Worm (Caenorhabditis elegans): ENCODE results near the gene ccd-5.

Gene ccd-5

DNA sequence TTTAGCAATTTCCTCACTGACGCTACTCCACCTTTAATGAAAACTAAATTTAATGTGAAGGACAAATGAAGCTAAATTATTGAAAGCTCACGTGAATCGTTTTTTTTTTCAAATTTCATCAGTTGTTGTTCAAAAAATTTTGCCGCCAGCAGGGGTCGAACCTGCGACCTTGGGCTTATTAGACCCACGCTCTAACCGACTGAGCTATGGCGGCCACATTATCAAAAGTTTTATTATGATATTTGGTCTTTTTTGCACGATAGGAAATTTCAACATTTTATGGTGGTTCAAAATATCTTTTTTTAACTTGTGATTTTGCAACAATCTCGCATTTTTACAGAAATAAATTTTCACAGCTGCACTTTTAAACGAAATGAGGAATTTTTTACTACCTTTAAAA, 46.4 kb downstream of the ccd-5 start:
- TF ChIP-seq F22D6.2 (tag; optimal IDR thresholded peaks at IDR 0.05) = no peak
- TF ChIP-seq aptf-3 (GFP tag; IDR thresholded peaks at IDR 0.05) = no peak
- no peak for TF ChIP-seq somi-1 (GFP tag; optimal IDR thresholded peaks at IDR 0.05)
- peak; percentile 60 for TF ChIP-seq snpc-3.4 (tag; optimal IDR thresholded peaks at IDR 0.05)
- no peak for TF ChIP-seq nhr-80 (tag; optimal IDR thresholded peaks at IDR 0.05)
- TF ChIP-seq Y53F4B.3 (GFP tag; IDR thresholded peaks at IDR 0.05) = no peak
- no peak for TF ChIP-seq Y67H2A.10 (GFP tag; conservative IDR thresholded peaks at IDR 0.05)
- peak; percentile 64 for TF ChIP-seq die-1 (tag; optimal IDR thresholded peaks at IDR 0.05)
- no peak for TF ChIP-seq hlh-26 (GFP tag; conservative IDR thresholded peaks at IDR 0.05)
- no peak for TF ChIP-seq tbx-9 (tag; optimal IDR thresholded peaks at IDR 0.05; ENCODE audit: borderline replicate concordance)
- TF ChIP-seq D2030.7 (GFP tag; IDR thresholded peaks at IDR 0.05) = peak; percentile 72
- TF ChIP-seq rcor-1 (GFP tag; IDR thresholded peaks at IDR 0.05) = no peak
- no peak for TF ChIP-seq akir-1 (GFP tag; optimal IDR thresholded peaks at IDR 0.05)
- no peak for TF ChIP-seq hsf-1 (GFP tag; IDR thresholded peaks at IDR 0.05)
- no peak for TF ChIP-seq mcd-1 (GFP tag; IDR thresholded peaks at IDR 0.05)
- no peak for TF ChIP-seq dpl-1 (GFP tag; optimal IDR thresholded peaks at IDR 0.05)
- no peak for TF ChIP-seq egrh-3 (GFP tag; IDR thresholded peaks at IDR 0.05)
- no peak for TF ChIP-seq nhr-179 (tag; optimal IDR thresholded peaks at IDR 0.05)
- no peak for TF ChIP-seq athp-1 (tag; optimal IDR thresholded peaks at IDR 0.05)
- TF ChIP-seq ztf-18 (tag; optimal IDR thresholded peaks at IDR 0.05) = peak; percentile 45
- no peak for TF ChIP-seq Y79H2A.3 (GFP tag; conservative IDR thresholded peaks at IDR 0.05)
- TF ChIP-seq dpff-1 (tag; optimal IDR thresholded peaks at IDR 0.05) = no peak
- TF ChIP-seq T07F8.4 (tag; optimal IDR thresholded peaks at IDR 0.05) = no peak
- no peak for TF ChIP-seq sea-2 (GFP tag; IDR thresholded peaks at IDR 0.05)
- TF ChIP-seq sdz-38 (tag; optimal IDR thresholded peaks at IDR 0.05) = no peak
- no peak for TF ChIP-seq B0336.3 (GFP tag; IDR thresholded peaks at IDR 0.05)
- TF ChIP-seq rec-8 (tag; optimal IDR thresholded peaks at IDR 0.05) = no peak
- TF ChIP-seq madf-8 (GFP tag; conservative IDR thresholded peaks at IDR 0.05) = no peak
- no peak for TF ChIP-seq nfyb-1 (GFP tag; IDR thresholded peaks at IDR 0.05)
- TF ChIP-seq hmg-1.2 (GFP tag; IDR thresholded peaks at IDR 0.05) = peak; percentile 47
- 0 out of 2 replicates have a peak, but pooled peaks have one; percentile 13 for TF ChIP-seq dox-1 (GFP tag; IDR thresholded peaks at IDR 0.05)
- no peak for TF ChIP-seq mes-4 (tag; optimal IDR thresholded peaks at IDR 0.05)
- TF ChIP-seq ekl-4 (GFP tag; IDR thresholded peaks at IDR 0.05) = 0 out of 2 replicates have a peak, but pooled peaks have one; percentile 22
- peak; percentile 62; the same call in 1 of the 2 replicates for TF ChIP-seq pbrm-1 (GFP tag; IDR thresholded peaks at IDR 0.05)
- no peak for TF ChIP-seq nfya-2 (GFP tag; IDR thresholded peaks at IDR 0.05)
- no peak for TF ChIP-seq ceh-91 (GFP tag; IDR thresholded peaks at IDR 0.05)
- no peak for TF ChIP-seq K12H6.12 (tag; optimal IDR thresholded peaks at IDR 0.05)
- TF ChIP-seq mel-28 (tag; optimal IDR thresholded peaks at IDR 0.05; ENCODE audit: borderline replicate concordance) = no peak
- no peak for TF ChIP-seq cebp-1 (GFP tag; IDR thresholded peaks at IDR 0.05)
- peak; percentile 17 for TF ChIP-seq cebp-1 (tag; optimal IDR thresholded peaks at IDR 0.05)
- TF ChIP-seq nhr-27 (tag; optimal IDR thresholded peaks at IDR 0.05) = no peak
- no peak for TF ChIP-seq attf-3 (GFP tag; conservative IDR thresholded peaks at IDR 0.05)
- no peak for TF ChIP-seq lin-40 (tag; optimal IDR thresholded peaks at IDR 0.05)
- TF ChIP-seq nfya-1 (tag; optimal IDR thresholded peaks at IDR 0.05; ENCODE audit: borderline replicate concordance, insufficient read depth) = no peak
- TF ChIP-seq madf-10 (tag; optimal IDR thresholded peaks at IDR 0.05) = peak; percentile 8
- no peak for TF ChIP-seq tlf-1 (GFP tag; optimal IDR thresholded peaks at IDR 0.05)
- TF ChIP-seq xnd-1 (tag; optimal IDR thresholded peaks at IDR 0.05) = no peak
- TF ChIP-seq Y56A3A.18 (GFP tag; IDR thresholded peaks at IDR 0.05) = 0 out of 2 replicates have a peak, but pooled peaks have one; percentile 17
- TF ChIP-seq K11D2.4 (GFP tag; IDR thresholded peaks at IDR 0.05) = no peak
- peak; percentile 88 for TF ChIP-seq tbp1 (GFP tag; optimal IDR thresholded peaks at IDR 0.05)
